Fruit fly (Drosophila melanogaster) whole organism, prepupa: ENCODE results near the gene CG31115.

Source experiments
- Blimp-1 ChIP-seq: fragments of 200-800 bp; sonication (Bioruptor generic); optimal IDR thresholded peaks from 3 replicates; lab custom pipeline; 2017; ENCODE audit warnings: missing biosample characterization, missing genetic modification characterization, mild to moderate bottlenecking, moderate library complexity, missing genetic modification reagents
- CG10631 ChIP-seq: fragments of 200-800 bp; sonication (Bioruptor generic); optimal IDR thresholded peaks from 2 replicates; lab custom pipeline; 2016; ENCODE audit warnings: missing biosample characterization, missing genetic modification characterization
- CG11902 ChIP-seq: fragments of 200-800 bp; sonication (Bioruptor generic); optimal IDR thresholded peaks from 3 replicates; lab custom pipeline; 2016; ENCODE audit warnings: missing biosample characterization, missing genetic modification characterization
- CG15336 ChIP-seq: fragments of 200-800 bp; sonication (Bioruptor generic); IDR thresholded peaks from 2 replicates; pipeline ENCODE4 v1.3.6; 2022; ENCODE audit warnings: missing biosample characterization, missing genetic modification characterization
- CG1621 ChIP-seq: fragments of 200-800 bp; sonication (Bioruptor generic); optimal IDR thresholded peaks from 3 replicates; lab custom pipeline; 2018; ENCODE audit warnings: missing biosample characterization, mild to moderate bottlenecking, missing genetic modification characterization
- CG16779 ChIP-seq: fragments of 200-800 bp; sonication (Bioruptor generic); optimal IDR thresholded peaks from 3 replicates; lab custom pipeline; 2017; ENCODE audit warnings: missing biosample characterization, mild to moderate bottlenecking, missing genetic modification characterization
- CG3032 ChIP-seq: fragments of 200-800 bp; optimal IDR thresholded peaks from 2 replicates; lab custom pipeline; 2019; ENCODE audit warnings: missing biosample characterization, mild to moderate bottlenecking, missing genetic modification characterization, moderate library complexity
- CG31627 ChIP-seq: fragments of 200-800 bp; sonication (Bioruptor generic); optimal IDR thresholded peaks from 3 replicates; lab custom pipeline; 2016; ENCODE audit warnings: missing biosample characterization, missing genetic modification characterization
- CG32006 ChIP-seq: fragments of 200-800 bp; sonication (Bioruptor generic); optimal IDR thresholded peaks from 3 replicates; lab custom pipeline; 2017; ENCODE audit warnings: missing biosample characterization, mild to moderate bottlenecking, missing genetic modification characterization
- CG34406 ChIP-seq: fragments of 200-800 bp; sonication (Bioruptor generic); optimal IDR thresholded peaks from 3 replicates; lab custom pipeline; 2016; ENCODE audit warnings: missing biosample characterization, missing genetic modification characterization
- CG3919 ChIP-seq: fragments of 200-800 bp; sonication (Bioruptor generic); optimal IDR thresholded peaks from 3 replicates; lab custom pipeline; 2016; ENCODE audit warnings: missing biosample characterization, missing genetic modification characterization
- CG4318 ChIP-seq: fragments of 200-800 bp; sonication (Bioruptor generic); optimal IDR thresholded peaks from 3 replicates; lab custom pipeline; 2017; ENCODE audit warnings: missing biosample characterization, mild to moderate bottlenecking, missing genetic modification characterization
- CG6276 ChIP-seq: fragments of 200-800 bp; sonication (Bioruptor generic); optimal IDR thresholded peaks from 2 replicates; lab custom pipeline; 2017; ENCODE audit warnings: missing biosample characterization, mild to moderate bottlenecking, missing genetic modification characterization
- CG6808 ChIP-seq: fragments of 200-800 bp; sonication (Bioruptor generic); optimal IDR thresholded peaks from 3 replicates; lab custom pipeline; 2017; ENCODE audit warnings: missing biosample characterization, missing genetic modification characterization, mild to moderate bottlenecking, moderate library complexity, missing genetic modification reagents
- CG6854 ChIP-seq: fragments of 200-800 bp; sonication (Bioruptor generic); optimal IDR thresholded peaks from 2 replicates; lab custom pipeline; 2017; ENCODE audit warnings: missing biosample characterization, mild to moderate bottlenecking, missing genetic modification characterization
- CG8119 ChIP-seq: fragments of 200-800 bp; sonication (Bioruptor generic); IDR thresholded peaks from 3 replicates; pipeline ENCODE4 v1.3.6; 2022; ENCODE audit warnings: missing biosample characterization, missing genetic modification characterization
- CG8319 ChIP-seq: fragments of 200-800 bp; sonication (Bioruptor generic); optimal IDR thresholded peaks from 3 replicates; lab custom pipeline; 2016; ENCODE audit warnings: missing biosample characterization, missing genetic modification characterization
- CG8632 ChIP-seq: fragments of 200-800 bp; sonication (Bioruptor generic); optimal IDR thresholded peaks from 3 replicates; lab custom pipeline; 2016; ENCODE audit warnings: missing biosample characterization, missing genetic modification characterization
- CG9139 ChIP-seq: fragments of 200-800 bp; sonication (Bioruptor generic); optimal IDR thresholded peaks from 3 replicates; lab custom pipeline; 2017; ENCODE audit warnings: missing biosample characterization, mild to moderate bottlenecking, missing genetic modification characterization
- Eip75B ChIP-seq: fragments of 200-800 bp; sonication (Bioruptor generic); optimal IDR thresholded peaks from 3 replicates; lab custom pipeline; 2016; ENCODE audit warnings: missing biosample characterization, missing genetic modification characterization
- Eip78C ChIP-seq: fragments of 200-800 bp; sonication (Bioruptor generic); peaks from one replicate; lab custom pipeline; 2016; ENCODE audit warnings: missing biosample characterization, missing genetic modification characterization
- Eip93F ChIP-seq: fragments of 200-800 bp; sonication (Bioruptor generic); optimal IDR thresholded peaks from 2 replicates; lab custom pipeline; 2016; ENCODE audit warnings: missing biosample characterization, mild to moderate bottlenecking, missing genetic modification characterization
- Ets21C ChIP-seq: fragments of 200-800 bp; sonication (Bioruptor generic); optimal IDR thresholded peaks from 3 replicates; lab custom pipeline; 2016; ENCODE audit warnings: missing biosample characterization, missing genetic modification characterization
- Ets96B ChIP-seq: fragments of 200-800 bp; optimal IDR thresholded peaks from 2 replicates; lab custom pipeline; 2019; ENCODE audit warnings: missing biosample characterization, mild to moderate bottlenecking, missing genetic modification characterization, moderate library complexity
- Gug ChIP-seq: fragments of 200-800 bp; sonication (Bioruptor generic); IDR thresholded peaks from 2 replicates; pipeline ENCODE4 v1.3.6; 2022; ENCODE audit warnings: missing biosample characterization, missing genetic modification characterization
- Hr38 ChIP-seq: sonication (Bioruptor generic); optimal IDR thresholded peaks from 2 replicates; lab custom pipeline; 2016; ENCODE audit warnings: missing biosample characterization, missing genetic modification characterization
- Hr39 ChIP-seq: fragments of 200-800 bp; sonication (Bioruptor generic); optimal IDR thresholded peaks from 2 replicates; lab custom pipeline; 2016; ENCODE audit warnings: missing biosample characterization, missing genetic modification characterization
- Hr4 ChIP-seq: fragments of 200-800 bp; sonication (Bioruptor generic); optimal IDR thresholded peaks from 3 replicates; lab custom pipeline; 2016; ENCODE audit warnings: missing biosample characterization, missing genetic modification characterization
- Met ChIP-seq: fragments of 200-800 bp; sonication (Bioruptor generic); optimal IDR thresholded peaks from 3 replicates; lab custom pipeline; 2016; ENCODE audit warnings: missing biosample characterization, missing genetic modification characterization
- OdsH ChIP-seq: fragments of 200-800 bp; sonication (Bioruptor generic); optimal IDR thresholded peaks from 3 replicates; lab custom pipeline; 2016; ENCODE audit warnings: missing biosample characterization, missing genetic modification characterization
- Smox ChIP-seq: fragments of 200-800 bp; sonication (Bioruptor generic); optimal IDR thresholded peaks from 3 replicates; lab custom pipeline; 2016; ENCODE audit warnings: missing biosample characterization, missing genetic modification characterization
- Sox102F ChIP-seq: fragments of 200-800 bp; sonication (Bioruptor generic); optimal IDR thresholded peaks from 2 replicates; lab custom pipeline; 2016; ENCODE audit warnings: missing biosample characterization, mild to moderate bottlenecking, missing genetic modification characterization
- Sox14 ChIP-seq: fragments of 200-800 bp; sonication (Bioruptor generic); optimal IDR thresholded peaks from 3 replicates; lab custom pipeline; 2016; ENCODE audit warnings: missing biosample characterization, missing genetic modification characterization
- Sox15 ChIP-seq: fragments of 200-800 bp; sonication (Bioruptor generic); optimal IDR thresholded peaks from 3 replicates; lab custom pipeline; 2016; ENCODE audit warnings: missing biosample characterization, missing genetic modification characterization
- achi ChIP-seq: fragments of 200-800 bp; sonication (Bioruptor generic); optimal IDR thresholded peaks from 3 replicates; lab custom pipeline; 2016; ENCODE audit warnings: missing biosample characterization, missing genetic modification characterization
- cyc ChIP-seq: fragments of 200-800 bp; sonication (Bioruptor generic); optimal IDR thresholded peaks from 3 replicates; lab custom pipeline; 2016; ENCODE audit warnings: missing biosample characterization, missing genetic modification characterization
- dac ChIP-seq: fragments of 200-800 bp; sonication (Bioruptor generic); optimal IDR thresholded peaks from 2 replicates; lab custom pipeline; 2017; ENCODE audit warnings: missing biosample characterization, mild to moderate bottlenecking, missing genetic modification characterization
- dsx ChIP-seq: fragments of 200-800 bp; optimal IDR thresholded peaks from 3 replicates; lab custom pipeline; 2019; ENCODE audit warnings: missing biosample characterization, mild to moderate bottlenecking, missing genetic modification characterization, moderate library complexity; ENCODE audit not compliant: poor library complexity, severe bottlenecking
- esn ChIP-seq: fragments of 200-800 bp; sonication (Bioruptor generic); optimal IDR thresholded peaks from 2 replicates; lab custom pipeline; 2016; ENCODE audit warnings: missing biosample characterization, mild to moderate bottlenecking, missing genetic modification characterization, moderate library complexity
- fd59A ChIP-seq: fragments of 200-800 bp; sonication (Bioruptor generic); optimal IDR thresholded peaks from 2 replicates; lab custom pipeline; 2017; ENCODE audit warnings: missing biosample characterization, mild to moderate bottlenecking, missing genetic modification characterization, missing genetic modification reagents
- fd85E ChIP-seq: fragments of 200-800 bp; sonication (Bioruptor generic); optimal IDR thresholded peaks from 3 replicates; lab custom pipeline; 2016; ENCODE audit warnings: missing biosample characterization, missing genetic modification characterization
- fkh ChIP-seq: fragments of 200-800 bp; sonication (Bioruptor generic); optimal IDR thresholded peaks from 3 replicates; lab custom pipeline; 2017; ENCODE audit warnings: missing biosample characterization, mild to moderate bottlenecking, missing genetic modification characterization, moderate library complexity
- lz ChIP-seq: fragments of 200-800 bp; sonication (Bioruptor generic); optimal IDR thresholded peaks from 3 replicates; lab custom pipeline; 2016; ENCODE audit warnings: missing biosample characterization, missing genetic modification characterization
- pdm3 ChIP-seq: fragments of 200-800 bp; sonication (Bioruptor generic); optimal IDR thresholded peaks from 3 replicates; lab custom pipeline; 2016; ENCODE audit warnings: missing biosample characterization, missing genetic modification characterization
- spab ChIP-seq: fragments of 200-800 bp; sonication (Bioruptor generic); optimal IDR thresholded peaks from 2 replicates; lab custom pipeline; 2017; ENCODE audit warnings: missing biosample characterization, mild to moderate bottlenecking, missing genetic modification characterization, missing genetic modification reagents
- ss ChIP-seq, 2 experiments: fragments of 200-800 bp; sonication (Bioruptor generic); optimal IDR thresholded peaks; 2 replicates in 1 of 2; 3 replicates in 1 of 2; lab custom pipeline; 2017 to 2018; ENCODE audit warnings: mild to moderate bottlenecking in 2 of 2, missing biosample characterization in 2 of 2, missing genetic modification characterization in 2 of 2, moderate library complexity in 1 of 2
- svp ChIP-seq: fragments of 200-800 bp; sonication (Bioruptor generic); peaks from one replicate; lab custom pipeline; 2016; ENCODE audit warnings: missing biosample characterization, missing genetic modification characterization
- topi ChIP-seq: fragments of 200-800 bp; sonication (Bioruptor generic); optimal IDR thresholded peaks from 3 replicates; lab custom pipeline; 2016; ENCODE audit warnings: missing biosample characterization, missing genetic modification characterization

Gene CG31115

dm6 chr3R:25066856-25067255 is 30.1 kb downstream of the CG31115 start:
- TF ChIP-seq Ets96B (no peak), Hr4 (GFP tag; lab: Kevin White, UChicago) (no peak), Sox102F (GFP tag; lab: Kevin White, UChicago) (no peak), dsx (no peak), svp (GFP tag; lab: Kevin White, UChicago) (no peak), Smox (GFP tag; lab: Kevin White, UChicago) (no peak), Met (GFP tag; lab: Kevin White, UChicago) (no peak), ss (GFP tag; optimal IDR thresholded peaks at IDR 0.05; lab: Kevin White, UChicago) (no peak), fd59A (GFP tag; lab: Kevin White, UChicago) (no peak), OdsH (no peak), CG8632 (GFP tag; lab: Kevin White, UChicago) (no peak), CG4318 (GFP tag; lab: Kevin White, UChicago) (no peak), CG11902 (GFP tag; lab: Kevin White, UChicago) (no peak), CG10631 (GFP tag; lab: Kevin White, UChicago) (no peak), Gug (GFP tag; lab: Robert Waterston, UW) (no peak), CG6808 (GFP tag; lab: Kevin White, UChicago) (no peak), CG15336 (GFP tag; lab: Robert Waterston, UW) (no peak), CG9139 (GFP tag; lab: Kevin White, UChicago) (no peak), esn (GFP tag; lab: Kevin White, UChicago) (no peak)

- no peak for TF ChIP-seq fd85E (GFP tag; lab: Kevin White, UChicago)
- TF ChIP-seq Hr39 (GFP tag; lab: Kevin White, UChicago): no peak
- peak; percentile 85 for TF ChIP-seq CG31627 (GFP tag; lab: Kevin White, UChicago)
- TF ChIP-seq CG16779 (tag; lab: Kevin White, UChicago): no peak
- TF ChIP-seq lz (GFP tag; lab: Kevin White, UChicago): peak; percentile 81
- TF ChIP-seq Blimp-1 (GFP tag; lab: Kevin White, UChicago): no peak
- peak; percentile 64 for TF ChIP-seq fkh (GFP tag; lab: Kevin White, UChicago)
- TF ChIP-seq CG11902 (GFP tag; lab: Kevin White, UChicago): peak; percentile 32
- TF ChIP-seq esn (GFP tag; lab: Kevin White, UChicago): peak; percentile 77
- TF ChIP-seq fd59A (GFP tag; lab: Kevin White, UChicago): no peak
- no peak for TF ChIP-seq achi (GFP tag; lab: Kevin White, UChicago)
- TF ChIP-seq Eip75B: no peak
- peak; percentile 48; the same call in 1 of the 2 replicates for TF ChIP-seq CG15336 (GFP tag; lab: Robert Waterston, UW)
- no peak for TF ChIP-seq Ets21C (GFP tag; lab: Kevin White, UChicago)
- TF ChIP-seq CG10631 (GFP tag; lab: Kevin White, UChicago): peak; percentile 72
- TF ChIP-seq CG1621 (tag; lab: Kevin White, UChicago): peak; percentile 73
- no peak for TF ChIP-seq CG8319 (GFP tag; lab: Kevin White, UChicago)
- no peak for TF ChIP-seq CG9139 (GFP tag; lab: Kevin White, UChicago)
- TF ChIP-seq Sox102F (GFP tag; lab: Kevin White, UChicago): no peak
- TF ChIP-seq CG8632 (GFP tag; lab: Kevin White, UChicago): peak; percentile 43
- no peak for TF ChIP-seq pdm3 (GFP tag; lab: Kevin White, UChicago)
- no peak for TF ChIP-seq Eip78C (GFP tag; lab: Kevin White, UChicago)
- no peak for TF ChIP-seq CG4318 (GFP tag; lab: Kevin White, UChicago)
- peak; percentile 10 for TF ChIP-seq Hr38
- peak; percentile 42 for TF ChIP-seq Sox15 (GFP tag; lab: Kevin White, UChicago)
- TF ChIP-seq CG8119 (GFP tag; lab: Robert Waterston, UW): no peak
- no peak for TF ChIP-seq svp (GFP tag; lab: Kevin White, UChicago)
- TF ChIP-seq dsx: no peak
- no peak for TF ChIP-seq topi (GFP tag; lab: Kevin White, UChicago)
- no peak for TF ChIP-seq Gug (GFP tag; lab: Robert Waterston, UW)
- no peak for TF ChIP-seq Eip93F
- TF ChIP-seq cyc (GFP tag; lab: Kevin White, UChicago): peak; percentile 79
- TF ChIP-seq CG3919: no peak
- TF ChIP-seq CG6854: no peak
- no peak for TF ChIP-seq CG34406 (GFP tag; lab: Kevin White, UChicago)
- no peak for TF ChIP-seq CG32006 (GFP tag; lab: Kevin White, UChicago)
- no peak for TF ChIP-seq Sox14
- no peak for TF ChIP-seq Met (GFP tag; lab: Kevin White, UChicago)
- TF ChIP-seq CG3032 (tag; lab: Kevin White, UChicago): peak; percentile 67
- TF ChIP-seq dac (GFP tag; lab: Kevin White, UChicago): no peak
- TF ChIP-seq OdsH: no peak
- no peak for TF ChIP-seq CG6276
- TF ChIP-seq spab (GFP tag; lab: Kevin White, UChicago): no peak
Observed at dm6 chr3R:25069569-25069968, 32.8 kb downstream of the CG31115 start, which contains the start of the genes Stt3B and CG11839. TSS of gene Stt3B (minus strand) at chr3R:25069637. TSS of gene CG11839 (plus strand) at chr3R:25069927.
